Fruit fly (Drosophila melanogaster) Kc167 (cell line): Measurements from ENCODE around the gene Catsup.

ENCODE experiments used
- Myc ChIP-seq: fragments of >200 bp; optimal IDR thresholded peaks from 2 replicates; lab custom pipeline; 2017; ENCODE audit warnings: missing external identifiers
- Sin3A ChIP-seq: fragments of >200 bp; optimal IDR thresholded peaks from 2 replicates; lab custom pipeline; 2018; ENCODE audit warnings: missing external identifiers
- h ChIP-seq: fragments of >200 bp; optimal IDR thresholded peaks from 3 replicates; lab custom pipeline; 2018; ENCODE audit warnings: missing external identifiers
- insv ChIP-seq: fragments of >200 bp; optimal IDR thresholded peaks from 3 replicates; lab custom pipeline; 2018; ENCODE audit warnings: missing external identifiers
- psq ChIP-seq: fragments of >200 bp; optimal IDR thresholded peaks from 2 replicates; lab custom pipeline; 2017; ENCODE audit warnings: missing external identifiers
- ttk ChIP-seq: sonication (Bioruptor generic); optimal IDR thresholded peaks from 2 replicates; lab custom pipeline; 2017; ENCODE audit warnings: missing external identifiers

The Catsup gene

dm6 chr2L:19078928-19079327, 37.3 kb downstream of the Catsup start, which contains the start of gene CG10700:
Gene CG10700, minus strand, starts transcription at chr2L:19079028.
- TF ChIP-seq ttk (lab: Kevin White, UChicago): no peak
- TF ChIP-seq Sin3A (lab: Kevin White, UChicago): no peak
- TF ChIP-seq h (lab: Kevin White, UChicago): no peak
- TF ChIP-seq psq (lab: Kevin White, UChicago): no peak
- no peak for TF ChIP-seq insv
- TF ChIP-seq Myc (lab: Kevin White, UChicago): no peak

- no peak for TF ChIP-seq ttk (lab: Kevin White, UChicago)
- TF ChIP-seq psq (lab: Kevin White, UChicago): no peak
- no peak for TF ChIP-seq Sin3A (lab: Kevin White, UChicago)
- no peak for TF ChIP-seq insv
- TF ChIP-seq Myc (lab: Kevin White, UChicago): no peak
- TF ChIP-seq h (lab: Kevin White, UChicago): no peak
These were observed 38.1 kb downstream of the Catsup start for dm6 chr2L:19079742-19080141.

dm6 chr2L:19083320-19083764, 41.7 kb downstream of the Catsup start:
- TF ChIP-seq ttk (lab: Kevin White, UChicago) (no peak), insv (no peak)

dm6 chr2L:19088895-19089294, 47.2 kb downstream of the Catsup start:
- TF ChIP-seq Myc (lab: Kevin White, UChicago) (no peak), Sin3A (lab: Kevin White, UChicago) (no peak), ttk (lab: Kevin White, UChicago) (no peak), insv (no peak), h (lab: Kevin White, UChicago) (no peak), psq (lab: Kevin White, UChicago) (no peak)

- no peak for TF ChIP-seq Sin3A (lab: Kevin White, UChicago)
- no peak for TF ChIP-seq h (lab: Kevin White, UChicago)
- TF ChIP-seq psq (lab: Kevin White, UChicago): no peak
- no peak for TF ChIP-seq ttk (lab: Kevin White, UChicago)
- no peak for TF ChIP-seq Myc (lab: Kevin White, UChicago)
- no peak for TF ChIP-seq insv
These were observed 47.7 kb downstream of the Catsup start for dm6 chr2L:19089385-19089784.
